Worm (Caenorhabditis elegans) whole organism, L4 larva: ENCODE data around the gene byn-1.

Source experiments
- F44E2.7 ChIP-seq: fragments of 200-800 bp; sonication (Bioruptor generic); IDR thresholded peaks from 2 replicates; pipeline ENCODE4 v2.1.2; 2022; ENCODE audit warnings: missing genetic modification characterization, missing compliant biosample characterization
- F49E8.2 ChIP-seq: sonication (generic microtip); optimal IDR thresholded peaks from 2 replicates; lab custom pipeline; 2016; ENCODE audit warnings: missing compliant biosample characterization, mild to moderate bottlenecking, missing genetic modification characterization, borderline replicate concordance
- T20F7.1 ChIP-seq: fragments of 200-800 bp; sonication (Bioruptor generic); optimal IDR thresholded peaks from 2 replicates; lab custom pipeline; 2018; ENCODE audit warnings: mild to moderate bottlenecking, missing genetic modification characterization, missing compliant biosample characterization
- T26A8.4 ChIP-seq: fragments of 200-800 bp; sonication (Bioruptor generic); IDR thresholded peaks from 2 replicates; pipeline ENCODE4 v1.3.6; 2022; ENCODE audit warnings: missing genetic modification characterization, missing compliant biosample characterization
- Y48G9A.11 ChIP-seq: fragments of 200-800 bp; sonication (Bioruptor generic); IDR thresholded peaks from 2 replicates; pipeline ENCODE4 v1.3.6; 2022; ENCODE audit warnings: missing genetic modification reagents, missing genetic modification characterization, missing compliant biosample characterization
- Y75B8A.6 ChIP-seq: fragments of 200-800 bp; sonication (Bioruptor generic); IDR thresholded peaks from 2 replicates; pipeline ENCODE4 v1.3.6; 2022; ENCODE audit warnings: missing genetic modification reagents, missing genetic modification characterization, missing compliant biosample characterization
- ZK337.2 ChIP-seq: fragments of 200-800 bp; sonication (Bioruptor generic); IDR thresholded peaks from 2 replicates; pipeline ENCODE4 v1.3.6; 2022; ENCODE audit warnings: missing genetic modification reagents, missing genetic modification characterization, missing compliant biosample characterization
- aly-2 ChIP-seq: sonication (generic microtip); optimal IDR thresholded peaks from 2 replicates; lab custom pipeline; 2018; ENCODE audit warnings: missing biosample characterization, missing genetic modification characterization
- ceh-20 ChIP-seq: fragments of 200-800 bp; sonication (Bioruptor generic); IDR thresholded peaks from 2 replicates; pipeline ENCODE4 v1.3.6; 2022; ENCODE audit warnings: missing genetic modification reagents, missing genetic modification characterization, missing compliant biosample characterization
- ceh-28 ChIP-seq: fragments of 150-350 bp; optimal IDR thresholded peaks from 2 replicates; lab custom pipeline; 2014; ENCODE audit warnings: missing biosample characterization, missing genetic modification reagents, missing genetic modification characterization
- ceh-32 ChIP-seq: sonication (generic microtip); optimal IDR thresholded peaks from 2 replicates; lab custom pipeline; 2016; ENCODE audit warnings: mild to moderate bottlenecking, missing genetic modification characterization, missing compliant biosample characterization; ENCODE audit not compliant: poor library complexity
- ceh-44 ChIP-seq: fragments of 200-800 bp; sonication (Bioruptor generic); IDR thresholded peaks from 2 replicates; pipeline ENCODE4 v1.3.6; 2022; ENCODE audit warnings: missing genetic modification reagents, missing genetic modification characterization, missing compliant biosample characterization
- ceh-62 ChIP-seq: sonication (generic microtip); optimal IDR thresholded peaks from 2 replicates; lab custom pipeline; 2017; ENCODE audit warnings: missing biosample characterization, missing genetic modification characterization
- cey-2 ChIP-seq: sonication (generic microtip); optimal IDR thresholded peaks from 3 replicates; lab custom pipeline; 2017; ENCODE audit warnings: missing genetic modification characterization, mild to moderate bottlenecking, missing compliant biosample characterization, antibody characterized with exemption, borderline replicate concordance; ENCODE audit not compliant: insufficient read depth
- daf-16 ChIP-seq, 3 experiments: sonication (generic microtip); optimal IDR thresholded peaks; 2 replicates each; lab custom pipeline; 2016 to 2017; ENCODE audit warnings: missing genetic modification characterization in 3 of 3, missing genetic modification reagents in 3 of 3, mild to moderate bottlenecking in 2 of 3, missing compliant biosample characterization in 2 of 3, missing biosample characterization in 1 of 3, moderate library complexity in 1 of 3
- dmd-6 ChIP-seq: fragments of 200-800 bp; sonication (Bioruptor generic); IDR thresholded peaks from 2 replicates; pipeline ENCODE4 v1.3.6; 2022; ENCODE audit warnings: missing genetic modification reagents, missing genetic modification characterization, missing compliant biosample characterization
- dmd-8 ChIP-seq: fragments of 200-800 bp; sonication (Bioruptor generic); IDR thresholded peaks from 2 replicates; pipeline ENCODE4 v1.3.6; 2022; ENCODE audit warnings: missing genetic modification characterization, missing compliant biosample characterization
- dmd-9 ChIP-seq: fragments of 200-800 bp; sonication (Bioruptor generic); IDR thresholded peaks from 2 replicates; pipeline ENCODE4 v1.3.6; 2022; ENCODE audit warnings: missing genetic modification reagents, missing genetic modification characterization, missing compliant biosample characterization
- duxl-1 ChIP-seq: sonication (generic microtip); optimal IDR thresholded peaks from 2 replicates; lab custom pipeline; 2016; ENCODE audit warnings: mild to moderate bottlenecking, missing genetic modification characterization, moderate library complexity, missing compliant biosample characterization; ENCODE audit not compliant: poor library complexity
- dve-1 ChIP-seq: sonication (generic microtip); optimal IDR thresholded peaks from 2 replicates; lab custom pipeline; 2017; ENCODE audit warnings: antibody characterized with exemption, mild to moderate bottlenecking, missing genetic modification characterization, missing compliant biosample characterization; ENCODE audit not compliant: insufficient read depth
- egl-27 ChIP-seq: sonication (generic microtip); optimal IDR thresholded peaks from 3 replicates; lab custom pipeline; 2017; ENCODE audit warnings: missing biosample characterization, missing genetic modification reagents, missing genetic modification characterization
- fos-1 ChIP-seq: fragments of 150-350 bp; optimal IDR thresholded peaks from 2 replicates; lab custom pipeline; 2014; ENCODE audit warnings: missing biosample characterization, missing genetic modification characterization
- hlh-30 ChIP-seq: sonication (generic microtip); optimal IDR thresholded peaks from 2 replicates; lab custom pipeline; 2017; ENCODE audit warnings: antibody characterized with exemption, mild to moderate bottlenecking, missing genetic modification characterization, missing compliant biosample characterization; ENCODE audit not compliant: insufficient read depth
- hmg-1.1 ChIP-seq: fragments of 200-800 bp; sonication (Bioruptor generic); IDR thresholded peaks from 2 replicates; pipeline ENCODE4 v1.3.6; 2022; ENCODE audit warnings: missing genetic modification reagents, missing genetic modification characterization, missing compliant biosample characterization
- jun-1 ChIP-seq: fragments of 150-350 bp; optimal IDR thresholded peaks from 2 replicates; lab custom pipeline; 2014; ENCODE audit warnings: missing biosample characterization, missing genetic modification reagents, missing genetic modification characterization
- lim-7 ChIP-seq: fragments of 200-800 bp; sonication (Bioruptor generic); IDR thresholded peaks from 2 replicates; pipeline ENCODE4 v1.3.6; 2022; ENCODE audit warnings: missing genetic modification characterization, missing compliant biosample characterization
- lin-1 ChIP-seq: fragments of 200-800 bp; sonication (Bioruptor generic); IDR thresholded peaks from 2 replicates; pipeline ENCODE4 v1.3.6; 2022; ENCODE audit warnings: missing genetic modification reagents, missing genetic modification characterization, missing compliant biosample characterization
- lin-15B ChIP-seq: fragments of 150-350 bp; sonication (generic microtip); optimal IDR thresholded peaks from 3 replicates; lab custom pipeline; 2014; ENCODE audit warnings: missing biosample characterization, missing genetic modification characterization
- lin-39 ChIP-seq: fragments of 150-350 bp; optimal IDR thresholded peaks from 2 replicates; lab custom pipeline; 2014; ENCODE audit warnings: missing biosample characterization, missing genetic modification reagents, missing genetic modification characterization
- lir-3 ChIP-seq: sonication (generic microtip); optimal IDR thresholded peaks from 2 replicates; lab custom pipeline; 2016; ENCODE audit warnings: mild to moderate bottlenecking, missing genetic modification characterization, missing compliant biosample characterization
- mdl-1 ChIP-seq, 2 experiments: fragments of 150-350 bp in 1 of 2; sonication (generic microtip) in 1 of 2; optimal IDR thresholded peaks; 2 replicates each; lab custom pipeline; 2014 to 2017; ENCODE audit warnings: missing biosample characterization in 2 of 2, missing genetic modification characterization in 2 of 2
- mes-2 ChIP-seq: sonication (generic microtip); optimal IDR thresholded peaks from 2 replicates; lab custom pipeline; 2016; ENCODE audit warnings: missing genotype, mild to moderate bottlenecking, missing genetic modification characterization, missing compliant biosample characterization; ENCODE audit not compliant: poor library complexity, severe bottlenecking
- mxl-3 ChIP-seq: fragments of 200-800 bp; sonication (Bioruptor generic); optimal IDR thresholded peaks from 2 replicates; lab custom pipeline; 2018; ENCODE audit warnings: mild to moderate bottlenecking, missing genetic modification characterization, missing compliant biosample characterization
- nhr-11 ChIP-seq: fragments of 150-350 bp; optimal IDR thresholded peaks from 2 replicates; lab custom pipeline; 2014; ENCODE audit warnings: missing biosample characterization, missing genetic modification characterization
- nhr-237 ChIP-seq: sonication (generic microtip); optimal IDR thresholded peaks from 2 replicates; lab custom pipeline; 2017; ENCODE audit warnings: missing biosample characterization, missing genetic modification characterization
- nhr-25 ChIP-seq: sonication (generic microtip); optimal IDR thresholded peaks from 2 replicates; lab custom pipeline; 2017; ENCODE audit warnings: missing genetic modification characterization, mild to moderate bottlenecking, missing compliant biosample characterization, antibody characterized with exemption, moderate library complexity, borderline replicate concordance; ENCODE audit not compliant: insufficient read depth
- nhr-28 ChIP-seq: fragments of 150-350 bp; optimal IDR thresholded peaks from 2 replicates; lab custom pipeline; 2014; ENCODE audit warnings: missing biosample characterization, missing genetic modification characterization
- nhr-48 ChIP-seq: sonication (generic microtip); optimal IDR thresholded peaks from 2 replicates; lab custom pipeline; 2016; ENCODE audit warnings: mild to moderate bottlenecking, missing genetic modification characterization, missing compliant biosample characterization
- nhr-6 ChIP-seq: fragments of 150-350 bp; optimal IDR thresholded peaks from 2 replicates; lab custom pipeline; 2014; ENCODE audit warnings: missing biosample characterization, missing genetic modification characterization
- php-3 ChIP-seq: fragments of 200-800 bp; sonication (Bioruptor generic); IDR thresholded peaks from 2 replicates; pipeline ENCODE4 v1.3.6; 2022; ENCODE audit warnings: missing genetic modification reagents, missing genetic modification characterization, missing compliant biosample characterization
- rbr-2 ChIP-seq: sonication (generic microtip); optimal IDR thresholded peaks from 2 replicates; lab custom pipeline; 2016; ENCODE audit warnings: missing genotype, missing genetic modification characterization, missing compliant biosample characterization
- skn-1 ChIP-seq: fragments of 150-350 bp; optimal IDR thresholded peaks from 2 replicates; lab custom pipeline; 2014; ENCODE audit warnings: missing biosample characterization, missing genetic modification characterization
- spr-3 ChIP-seq: fragments of 200-800 bp; sonication (Bioruptor generic); optimal IDR thresholded peaks from 2 replicates; lab custom pipeline; 2018; ENCODE audit warnings: mild to moderate bottlenecking, missing genetic modification characterization, missing compliant biosample characterization
- unc-130 ChIP-seq: sonication (generic microtip); optimal IDR thresholded peaks from 2 replicates; lab custom pipeline; 2016; ENCODE audit warnings: missing genetic modification reagents, missing genetic modification characterization, missing compliant biosample characterization
- unc-39 ChIP-seq: sonication (generic microtip); optimal IDR thresholded peaks from 2 replicates; lab custom pipeline; 2017; ENCODE audit warnings: missing biosample characterization, missing genetic modification characterization
- unc-62 ChIP-seq, 3 experiments: fragments of 150-350 bp in 1 of 3; sonication (generic microtip); optimal IDR thresholded peaks in 2 of 3; peaks in 1 of 3; 1 replicate in 1 of 3; 2 replicates in 2 of 3; lab custom pipeline; 2014 to 2017; ENCODE audit warnings: missing biosample characterization in 3 of 3, missing genetic modification characterization in 3 of 3, missing genetic modification reagents in 3 of 3, missing genotype in 1 of 3
- zfp-2 ChIP-seq: sonication (generic microtip); optimal IDR thresholded peaks from 2 replicates; lab custom pipeline; 2016; ENCODE audit warnings: mild to moderate bottlenecking, missing genetic modification characterization, missing compliant biosample characterization
- zfp-3 ChIP-seq: fragments of 200-800 bp; sonication (Bioruptor generic); conservative IDR thresholded peaks from 2 replicates; pipeline ENCODE4 v1.3.6; 2022; ENCODE audit warnings: missing genetic modification reagents, missing genetic modification characterization, missing compliant biosample characterization
- zip-11 ChIP-seq: fragments of 200-800 bp; sonication (Bioruptor generic); IDR thresholded peaks from 2 replicates; pipeline ENCODE4 v1.3.6; 2022; ENCODE audit warnings: missing genetic modification characterization, missing compliant biosample characterization

The byn-1 gene

ce11 chrIII:6887574-6887973 lies 44.2 kb upstream of the byn-1 start (continued):
- peak; percentile 49 for TF ChIP-seq nhr-6 (tag; lab: Kevin White, UChicago)
- TF ChIP-seq T20F7.1 (GFP tag; lab: Kevin White, UChicago): peak; percentile 51
- peak; percentile 5 for TF ChIP-seq nhr-48 (tag; lab: Kevin White, UChicago)
- peak; percentile 1 for TF ChIP-seq zfp-2
- TF ChIP-seq mxl-3 (GFP tag; lab: Kevin White, UChicago): no peak
- peak; percentile 16 for TF ChIP-seq nhr-28 (tag; lab: Kevin White, UChicago)
- peak; percentile 95 for TF ChIP-seq dmd-8 (GFP tag; lab: Robert Waterston, UW)
- no peak for TF ChIP-seq nhr-25 (tag; lab: Kevin White, UChicago)
- peak; percentile 1 for TF ChIP-seq nhr-11
- no peak for TF ChIP-seq lin-39 (tag; lab: Kevin White, UChicago)
- peak; percentile 91 for TF ChIP-seq ceh-44 (GFP tag; lab: Robert Waterston, UW)
- TF ChIP-seq lin-15B: no peak
- TF ChIP-seq rbr-2 (tag; lab: Kevin White, UChicago): peak; percentile 67
- peak; percentile 49 for TF ChIP-seq lir-3 (tag; lab: Kevin White, UChicago)
- TF ChIP-seq mdl-1 (tag; optimal IDR thresholded peaks at IDR 0.05; lab: Kevin White, UChicago): peak; percentile 19 to 36
- TF ChIP-seq duxl-1 (tag; lab: Kevin White, UChicago): no peak
- TF ChIP-seq hlh-30: peak; percentile 64
- no peak for TF ChIP-seq skn-1 (tag; lab: Kevin White, UChicago)
- TF ChIP-seq lin-1 (GFP tag; lab: Robert Waterston, UW): peak; percentile 62
- TF ChIP-seq zfp-3 (GFP tag; lab: Robert Waterston, UW): peak; percentile 51; the same call in 1 of the 2 replicates
- TF ChIP-seq dmd-9 (GFP tag; lab: Robert Waterston, UW): peak; percentile 63; the same call in 1 of the 2 replicates
- TF ChIP-seq F49E8.2: peak; percentile 66
- TF ChIP-seq aly-2: no peak
- peak in 1 of 2 experiments; percentile 83 for TF ChIP-seq unc-62 (GFP tag; optimal IDR thresholded peaks at IDR 0.05 in 1 of 2; lab: Kevin White, UChicago)
- TF ChIP-seq unc-62 (tag; optimal IDR thresholded peaks at IDR 0.05; lab: Kevin White, UChicago): no peak
- peak; percentile 86 for TF ChIP-seq hmg-1.1
- TF ChIP-seq fos-1 (tag; lab: Kevin White, UChicago): no peak
- no peak for TF ChIP-seq unc-39 (tag; lab: Kevin White, UChicago)
- peak; percentile 65; the same call in 1 of the 2 replicates for TF ChIP-seq php-3 (GFP tag; lab: Robert Waterston, UW)
- peak; percentile 84 for TF ChIP-seq mes-2
- TF ChIP-seq unc-130 (GFP tag; lab: Kevin White, UChicago): peak; percentile 51

ce11 chrIII:6888497-6888896 lies 43.3 kb upstream of the byn-1 start:
- TF ChIP-seq T26A8.4 (GFP tag; lab: Robert Waterston, UW) (peak; percentile 80), ceh-32 (no peak), egl-27 (tag; lab: Kevin White, UChicago) (no peak), ZK337.2 (GFP tag; lab: Robert Waterston, UW) (no peak), mdl-1 (tag; optimal IDR thresholded peaks at IDR 0.05; lab: Kevin White, UChicago) (peak in 1 of 2 experiments; percentile 40), nhr-237 (tag; lab: Kevin White, UChicago) (no peak), hmg-1.1 (peak; percentile 70), cey-2 (no peak), Y75B8A.6 (peak; percentile 74; the same call in 1 of the 2 replicates), jun-1 (tag; lab: Kevin White, UChicago) (no peak), Y48G9A.11 (peak; percentile 64), lin-15B (no peak), lim-7 (GFP tag; lab: Robert Waterston, UW) (peak; percentile 87), ceh-28 (no peak), dve-1 (tag; lab: Kevin White, UChicago) (peak; percentile 43), dmd-6 (GFP tag; lab: Robert Waterston, UW) (0 out of 2 replicates have a peak, but pooled peaks have one; percentile 43), spr-3 (GFP tag; lab: Kevin White, UChicago) (peak; percentile 19), ceh-62 (no peak), daf-16 (GFP tag; optimal IDR thresholded peaks at IDR 0.05; lab: Kevin White, UChicago) (peak; percentile 23 to 36), daf-16 (tag; optimal IDR thresholded peaks at IDR 0.05; lab: Kevin White, UChicago) (peak; percentile 32), ceh-20 (GFP tag; lab: Robert Waterston, UW) (peak; percentile 33; the same call in 1 of the 2 replicates), zip-11 (GFP tag; lab: Robert Waterston, UW) (no peak), F44E2.7 (GFP tag; lab: Robert Waterston, UW) (0 out of 2 replicates have a peak, but pooled peaks have one; percentile 55)
